Worm (Caenorhabditis elegans): ENCODE measurements around the gene ZC239.5.

- TF ChIP-seq ama-1 (optimal IDR thresholded peaks at IDR 0.05), result no peak
- no peak for TF ChIP-seq ztf-7 (tag; optimal IDR thresholded peaks at IDR 0.05)
- no peak for TF ChIP-seq hlh-30 (tag; optimal IDR thresholded peaks at IDR 0.05; ENCODE audit: insufficient read depth)
- TF ChIP-seq spr-3 (GFP tag; optimal IDR thresholded peaks at IDR 0.05), result no peak
- TF ChIP-seq F44E2.7 (GFP tag; IDR thresholded peaks at IDR 0.05), result no peak
Observed at ce11 chrII:3248043-3248718, 37.7 kb downstream of the ZC239.5 start, which contains the start of the genes fbxc-50 and C17F4.2.
